Fruit fly (Drosophila melanogaster) Kc167 (cell line): Measurements from ENCODE around the gene CG7611.

Experiments used
- Myc ChIP-seq: fragments of >200 bp; optimal IDR thresholded peaks from 2 replicates; lab custom pipeline; 2017; ENCODE audit warnings: missing external identifiers
- Sin3A ChIP-seq: fragments of >200 bp; optimal IDR thresholded peaks from 2 replicates; lab custom pipeline; 2018; ENCODE audit warnings: missing external identifiers
- h ChIP-seq: fragments of >200 bp; optimal IDR thresholded peaks from 3 replicates; lab custom pipeline; 2018; ENCODE audit warnings: missing external identifiers
- insv ChIP-seq: fragments of >200 bp; optimal IDR thresholded peaks from 3 replicates; lab custom pipeline; 2018; ENCODE audit warnings: missing external identifiers
- psq ChIP-seq: fragments of >200 bp; optimal IDR thresholded peaks from 2 replicates; lab custom pipeline; 2017; ENCODE audit warnings: missing external identifiers
- ttk ChIP-seq: sonication (Bioruptor generic); optimal IDR thresholded peaks from 2 replicates; lab custom pipeline; 2017; ENCODE audit warnings: missing external identifiers

CG7611 gene

dm6 chr3L:21507354-21507928 is 15.5 kb upstream of the CG7611 start, which contains the start of the genes Glg1 and M6:
Glg1 (minus strand) TSS chr3L:21507538.
M6 (plus strand) TSS chr3L:21507852.
- no peak for TF ChIP-seq insv (lab: Kevin White, UChicago)
- no peak for TF ChIP-seq Myc
- TF ChIP-seq ttk (lab: Kevin White, UChicago) = no peak
- TF ChIP-seq Sin3A (lab: Kevin White, UChicago) = no peak
- no peak for TF ChIP-seq psq
- no peak for TF ChIP-seq h

dm6 chr3L:21507955-21508354 is 15.0 kb upstream of the CG7611 start:
- TF ChIP-seq Sin3A (lab: Kevin White, UChicago) (no peak), h (no peak), Myc (no peak), psq (no peak), insv (lab: Kevin White, UChicago) (no peak), ttk (lab: Kevin White, UChicago) (no peak)

dm6 chr3L:21508621-21509020 is 14.4 kb upstream of the CG7611 start:
- TF ChIP-seq psq (no peak), insv (lab: Kevin White, UChicago) (no peak), Sin3A (lab: Kevin White, UChicago) (no peak), Myc (no peak), ttk (lab: Kevin White, UChicago) (no peak), h (no peak)

- TF ChIP-seq ttk (lab: Kevin White, UChicago) (no peak), insv (lab: Kevin White, UChicago) (no peak), Sin3A (lab: Kevin White, UChicago) (no peak), h (no peak), Myc (no peak), psq (no peak)
Observed at dm6 chr3L:21509488-21510122, 13.4 kb upstream of the CG7611 start.

dm6 chr3L:21515823-21516715 is 6.9 kb upstream of the CG7611 start, which contains the start of the genes SAK and Cdk12:
SAK (minus strand) TSS chr3L:21515887.
Cdk12 (plus strand) TSS chr3L:21516306.
- TF ChIP-seq insv (lab: Kevin White, UChicago) (no peak), h (no peak), ttk (lab: Kevin White, UChicago) (no peak), psq (no peak), Myc (no peak), Sin3A (lab: Kevin White, UChicago) (no peak)

dm6 chr3L:21516716-21517266 is 6.2 kb upstream of the CG7611 start:
- TF ChIP-seq insv (lab: Kevin White, UChicago) = no peak

- no peak for TF ChIP-seq h
- TF ChIP-seq psq = no peak
- TF ChIP-seq ttk (lab: Kevin White, UChicago) = no peak
- no peak for TF ChIP-seq insv (lab: Kevin White, UChicago)
- no peak for TF ChIP-seq Sin3A (lab: Kevin White, UChicago)
- TF ChIP-seq Myc = no peak
Observed at dm6 chr3L:21518345-21518744, 4.6 kb upstream of the CG7611 start.

- TF ChIP-seq psq (no peak), insv (lab: Kevin White, UChicago) (no peak), h (no peak)
Observed at dm6 chr3L:21524071-21524889, 1.3 kb downstream of the CG7611 start.

- TF ChIP-seq insv (lab: Kevin White, UChicago) = no peak
- TF ChIP-seq psq = no peak
- TF ChIP-seq Myc = no peak
- no peak for TF ChIP-seq h
- no peak for TF ChIP-seq Sin3A (lab: Kevin White, UChicago)
- no peak for TF ChIP-seq ttk (lab: Kevin White, UChicago)
Observed at dm6 chr3L:21529108-21529507, 6.1 kb downstream of the CG7611 start, which contains the start of gene Arv1. Arv1 (minus strand) TSS chr3L:21529333.

- TF ChIP-seq Myc (no peak), insv (lab: Kevin White, UChicago) (no peak), h (no peak), Sin3A (lab: Kevin White, UChicago) (no peak)
Observed at dm6 chr3L:21533270-21533948, 10.4 kb downstream of the CG7611 start, which contains the start of gene Mkrn1. Mkrn1 (minus strand) TSS chr3L:21533713.

- TF ChIP-seq Myc (no peak), Sin3A (lab: Kevin White, UChicago) (no peak), insv (lab: Kevin White, UChicago) (no peak), psq (no peak), ttk (lab: Kevin White, UChicago) (no peak), h (no peak)
Observed at dm6 chr3L:21534360-21534759, 11.4 kb downstream of the CG7611 start, which contains the start of gene ppk5. ppk5 (plus strand) TSS chr3L:21534660.
